Fruit fly (Drosophila melanogaster): ENCODE results near the gene CG7627.

DNA sequence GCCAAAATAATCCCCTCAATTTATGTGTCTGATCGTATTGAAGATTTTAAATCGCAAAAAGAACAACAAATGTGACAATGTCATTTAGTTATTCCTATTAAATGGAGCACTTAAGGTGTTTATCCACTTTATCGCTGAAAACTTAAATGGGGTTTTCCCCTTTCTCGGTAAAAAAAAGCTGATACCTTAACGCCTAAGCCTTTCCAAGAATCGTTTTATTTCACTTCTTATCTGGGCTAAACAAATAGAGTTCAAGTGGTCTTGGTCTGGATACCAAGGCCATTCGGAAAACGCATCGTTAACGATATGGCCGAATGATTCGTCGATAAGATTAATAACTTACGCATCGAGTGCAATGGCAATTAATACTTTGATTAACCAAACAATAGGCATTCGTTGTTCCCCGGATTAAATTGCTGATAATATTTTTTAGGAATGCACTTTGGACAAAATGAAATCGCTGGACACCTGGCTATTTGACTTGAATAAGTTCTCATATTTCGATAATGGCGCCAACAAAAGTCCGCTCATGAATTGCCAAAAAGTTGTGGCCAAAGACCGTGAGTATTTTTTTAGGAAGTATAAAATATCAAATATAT is 22.4 kb downstream of the CG7627 start:
- TF ChIP-seq usp (GFP tag; optimal IDR thresholded peaks at IDR 0.05), result no peak
- TF ChIP-seq CG8478 (optimal IDR thresholded peaks at IDR 0.05), result no peak

Data from whole organism.